Fruit fly (Drosophila melanogaster) whole organism, embryonic: ENCODE data around the gene Wwox.

Experiments
- ATbp ChIP-seq: fragments of 200-800 bp; sonication (Bioruptor generic); optimal IDR thresholded peaks from 2 replicates; lab custom pipeline; 2017; ENCODE audit warnings: missing biosample characterization, mild to moderate bottlenecking, missing genetic modification characterization, missing genetic modification reagents
- BtbVII ChIP-seq: fragments of 200-800 bp; sonication (Bioruptor generic); optimal IDR thresholded peaks from 3 replicates; lab custom pipeline; 2017; ENCODE audit warnings: missing biosample characterization, mild to moderate bottlenecking, missing genetic modification characterization
- C15 ChIP-seq: fragments of 200-800 bp; sonication (Bioruptor generic); IDR thresholded peaks from 3 replicates; pipeline ENCODE4 v1.3.6; 2022; ENCODE audit warnings: missing biosample characterization, missing genetic modification characterization
- CG10543 ChIP-seq: fragments of 200-800 bp; sonication (Bioruptor generic); optimal IDR thresholded peaks from 3 replicates; lab custom pipeline; 2017; ENCODE audit warnings: missing biosample characterization, mild to moderate bottlenecking, missing genetic modification characterization, moderate library complexity
- CG10959 ChIP-seq: fragments of 200-800 bp; sonication (Bioruptor generic); IDR thresholded peaks from 2 replicates; pipeline ENCODE4 v1.3.6; 2022; ENCODE audit warnings: missing biosample characterization, missing genetic modification characterization
- CG12071 ChIP-seq: fragments of 200-800 bp; sonication (Bioruptor generic); optimal IDR thresholded peaks from 3 replicates; lab custom pipeline; 2018; ENCODE audit warnings: missing biosample characterization, mild to moderate bottlenecking, missing genetic modification characterization
- CG1603 ChIP-seq: fragments of 200-800 bp; sonication (Bioruptor generic); optimal IDR thresholded peaks from 2 replicates; lab custom pipeline; 2019; ENCODE audit warnings: missing biosample characterization, mild to moderate bottlenecking, missing genetic modification characterization, moderate library complexity
- CG17568 ChIP-seq: fragments of 200-800 bp; sonication (Bioruptor generic); optimal IDR thresholded peaks from 2 replicates; lab custom pipeline; 2018; ENCODE audit warnings: missing biosample characterization, mild to moderate bottlenecking, missing genetic modification characterization, moderate library complexity
- CG2129 ChIP-seq: fragments of 200-800 bp; sonication (Bioruptor generic); IDR thresholded peaks from 2 replicates; pipeline ENCODE4 v1.3.6; 2022; ENCODE audit warnings: missing biosample characterization, missing genetic modification characterization; ENCODE audit not compliant: partially characterized antibody
- CG32772 ChIP-seq: fragments of 200-800 bp; sonication (Bioruptor generic); IDR thresholded peaks from 2 replicates; pipeline ENCODE4 v1.3.6; 2022; ENCODE audit warnings: missing biosample characterization, missing genetic modification characterization
- CG3995 ChIP-seq: fragments of 200-800 bp; sonication (Bioruptor generic); optimal IDR thresholded peaks from 3 replicates; lab custom pipeline; 2016; ENCODE audit warnings: missing biosample characterization, missing genetic modification characterization
- CG4854 ChIP-seq: fragments of 200-800 bp; sonication (Bioruptor generic); optimal IDR thresholded peaks from 2 replicates; lab custom pipeline; 2016; ENCODE audit warnings: missing biosample characterization, missing genetic modification characterization, inconsistent platforms
- CG5953 ChIP-seq: fragments of 200-800 bp; sonication (Bioruptor generic); IDR thresholded peaks from 2 replicates; pipeline ENCODE4 v1.3.6; 2022; ENCODE audit warnings: missing biosample characterization, missing genetic modification characterization
- CG7786 ChIP-seq: fragments of 200-800 bp; sonication (Bioruptor generic); optimal IDR thresholded peaks from 2 replicates; lab custom pipeline; 2016; ENCODE audit warnings: missing biosample characterization, missing genetic modification characterization
- CG7963 ChIP-seq: fragments of 200-800 bp; sonication (Bioruptor generic); IDR thresholded peaks from 3 replicates; pipeline ENCODE4 v1.3.6; 2022; ENCODE audit warnings: missing biosample characterization, missing genetic modification characterization; ENCODE audit not compliant: partially characterized antibody
- CG9609 ChIP-seq: fragments of 200-800 bp; sonication (Bioruptor generic); optimal IDR thresholded peaks from 3 replicates; lab custom pipeline; 2016; ENCODE audit warnings: missing biosample characterization, missing genetic modification characterization
- CG9932 ChIP-seq: fragments of 200-800 bp; sonication (Bioruptor generic); IDR thresholded peaks from 2 replicates; pipeline ENCODE4 v1.3.6; 2022; ENCODE audit warnings: missing biosample characterization, missing genetic modification characterization
- CTCF ChIP-seq: fragments of 200-800 bp; sonication (Bioruptor generic); optimal IDR thresholded peaks from 2 replicates; lab custom pipeline; 2017; ENCODE audit warnings: missing biosample characterization, mild to moderate bottlenecking, missing genetic modification characterization, moderate library complexity
- CrebB ChIP-seq: fragments of 200-800 bp; sonication (Bioruptor generic); optimal IDR thresholded peaks from 3 replicates; lab custom pipeline; 2018; ENCODE audit warnings: missing biosample characterization, mild to moderate bottlenecking, missing genetic modification characterization
- D19B ChIP-seq: fragments of 200-800 bp; sonication (Bioruptor generic); optimal IDR thresholded peaks from 2 replicates; lab custom pipeline; 2017; ENCODE audit warnings: missing biosample characterization, mild to moderate bottlenecking, missing genetic modification characterization
- Dad ChIP-seq: fragments of 200-800 bp; sonication (Bioruptor generic); optimal IDR thresholded peaks from 3 replicates; lab custom pipeline; 2016; ENCODE audit warnings: missing biosample characterization, missing genetic modification characterization
- Dp ChIP-seq: fragments of 200-800 bp; sonication (Bioruptor generic); optimal IDR thresholded peaks from 2 replicates; lab custom pipeline; 2018; ENCODE audit warnings: missing biosample characterization, mild to moderate bottlenecking, missing genetic modification characterization, moderate library complexity
- ERR ChIP-seq: fragments of 200-800 bp; sonication (Bioruptor generic); optimal IDR thresholded peaks from 2 replicates; lab custom pipeline; 2016; ENCODE audit warnings: missing biosample characterization, missing genetic modification characterization
- HLHmδ ChIP-seq: fragments of 200-800 bp; sonication (Bioruptor generic); optimal IDR thresholded peaks from 2 replicates; lab custom pipeline; 2018; ENCODE audit warnings: missing biosample characterization, mild to moderate bottlenecking, missing genetic modification characterization, moderate library complexity
- Jarid2 ChIP-seq: fragments of 200-800 bp; sonication (Bioruptor generic); optimal IDR thresholded peaks from 3 replicates; lab custom pipeline; 2017; ENCODE audit warnings: mild to moderate bottlenecking, missing biosample characterization, missing genetic modification reagents, missing genetic modification characterization
- Max ChIP-seq: fragments of 200-800 bp; sonication (Bioruptor generic); optimal IDR thresholded peaks from 2 replicates; lab custom pipeline; 2016; ENCODE audit warnings: missing biosample characterization, mild to moderate bottlenecking, missing genetic modification characterization
- NC2α ChIP-seq: fragments of 200-800 bp; sonication (Bioruptor generic); optimal IDR thresholded peaks from 2 replicates; lab custom pipeline; 2016; ENCODE audit warnings: missing biosample characterization, missing genetic modification characterization
- NC2β ChIP-seq: fragments of 200-800 bp; sonication (Bioruptor generic); optimal IDR thresholded peaks from 2 replicates; lab custom pipeline; 2016; ENCODE audit warnings: missing biosample characterization, missing genetic modification characterization
- Oli ChIP-seq: fragments of 200-800 bp; sonication (Bioruptor generic); optimal IDR thresholded peaks from 2 replicates; lab custom pipeline; 2018; ENCODE audit warnings: missing biosample characterization, mild to moderate bottlenecking, missing genetic modification characterization, moderate library complexity
- Optix ChIP-seq: fragments of 200-800 bp; sonication (Bioruptor generic); IDR thresholded peaks from 3 replicates; pipeline ENCODE4 v1.3.6; 2022; ENCODE audit warnings: missing biosample characterization, missing genetic modification characterization
- Scr ChIP-seq: fragments of 200-800 bp; sonication (Bioruptor generic); IDR thresholded peaks from 2 replicates; pipeline ENCODE4 v1.3.6; 2022; ENCODE audit warnings: missing biosample characterization, missing genetic modification characterization; ENCODE audit not compliant: partially characterized antibody
- Sox100B ChIP-seq: fragments of 200-800 bp; sonication (Bioruptor generic); optimal IDR thresholded peaks from 3 replicates; lab custom pipeline; 2018; ENCODE audit warnings: missing biosample characterization, mild to moderate bottlenecking, missing genetic modification characterization
- amos ChIP-seq: fragments of 200-800 bp; sonication (Bioruptor generic); IDR thresholded peaks from 2 replicates; pipeline ENCODE4 v1.3.6; 2022; ENCODE audit warnings: missing biosample characterization, missing genetic modification characterization; ENCODE audit not compliant: partially characterized antibody
- ase ChIP-seq: fragments of 200-800 bp; sonication (Bioruptor generic); IDR thresholded peaks from 3 replicates; pipeline ENCODE4 v1.3.6; 2022; ENCODE audit warnings: missing biosample characterization, missing genetic modification characterization
- ash1 ChIP-seq: fragments of 200-800 bp; sonication (Bioruptor generic); optimal IDR thresholded peaks from 2 replicates; lab custom pipeline; 2018; ENCODE audit warnings: missing biosample characterization, mild to moderate bottlenecking, missing genetic modification characterization
- bab2 ChIP-seq: fragments of 200-800 bp; sonication (Bioruptor generic); optimal IDR thresholded peaks from 2 replicates; lab custom pipeline; 2016; ENCODE audit warnings: missing biosample characterization, missing genetic modification characterization
- caup ChIP-seq: fragments of 200-800 bp; sonication (Bioruptor generic); optimal IDR thresholded peaks from 3 replicates; lab custom pipeline; 2017; ENCODE audit warnings: missing biosample characterization, mild to moderate bottlenecking, missing genetic modification characterization, moderate library complexity; ENCODE audit not compliant: severe bottlenecking
- chinmo ChIP-seq: fragments of 200-800 bp; sonication (Bioruptor generic); IDR thresholded peaks from 4 replicates; pipeline ENCODE4 v1.3.6; 2022; ENCODE audit warnings: missing biosample characterization, missing genetic modification characterization; ENCODE audit not compliant: partially characterized antibody
- dm ChIP-seq: fragments of 200-800 bp; sonication (Bioruptor generic); optimal IDR thresholded peaks from 3 replicates; lab custom pipeline; 2016; ENCODE audit warnings: missing biosample characterization, missing genetic modification characterization
- grn ChIP-seq: fragments of 200-800 bp; sonication (Bioruptor generic); optimal IDR thresholded peaks from 3 replicates; lab custom pipeline; 2017; ENCODE audit warnings: missing biosample characterization, missing genetic modification characterization
- gsb-n ChIP-seq: fragments of 200-800 bp; sonication (Bioruptor generic); optimal IDR thresholded peaks from 3 replicates; lab custom pipeline; 2018; ENCODE audit warnings: missing biosample characterization, mild to moderate bottlenecking, missing genetic modification characterization
- her ChIP-seq: fragments of 200-800 bp; sonication (Bioruptor generic); optimal IDR thresholded peaks from 2 replicates; lab custom pipeline; 2016; ENCODE audit warnings: missing biosample characterization, missing genetic modification characterization
- klu ChIP-seq: fragments of 200-800 bp; sonication (Bioruptor generic); IDR thresholded peaks from 2 replicates; pipeline ENCODE4 v1.3.6; 2022; ENCODE audit warnings: missing biosample characterization, missing genetic modification characterization
- lbe ChIP-seq: fragments of 200-800 bp; sonication (Bioruptor generic); optimal IDR thresholded peaks from 2 replicates; lab custom pipeline; 2016; ENCODE audit warnings: missing biosample characterization, mild to moderate bottlenecking, missing genetic modification characterization
- lov ChIP-seq, 2 experiments: fragments of 200-800 bp in 1 of 2; fragments of >200 bp in 1 of 2; sonication (Bioruptor generic) in 1 of 2; IDR thresholded peaks in 1 of 2; optimal IDR thresholded peaks in 1 of 2; 2 replicates in 1 of 2; 3 replicates in 1 of 2; pipeline versions ENCODE4 v1.3.6 to Lab custom; 2017 to 2022; ENCODE audit warnings: missing biosample characterization in 1 of 2, missing genetic modification characterization in 1 of 2
- pros ChIP-seq: fragments of 200-800 bp; sonication (Bioruptor generic); optimal IDR thresholded peaks from 3 replicates; lab custom pipeline; 2019; ENCODE audit warnings: missing biosample characterization, mild to moderate bottlenecking, missing genetic modification characterization, moderate library complexity
- seq ChIP-seq: fragments of 200-800 bp; sonication (Bioruptor generic); IDR thresholded peaks from 2 replicates; pipeline ENCODE4 v1.3.6; 2022; ENCODE audit warnings: missing biosample characterization, missing genetic modification characterization
- so ChIP-seq: fragments of 200-800 bp; sonication (Bioruptor generic); IDR thresholded peaks from 3 replicates; pipeline ENCODE4 v1.3.6; 2022; ENCODE audit warnings: missing biosample characterization, missing genetic modification characterization
- tin ChIP-seq: fragments of 200-800 bp; sonication (Bioruptor generic); optimal IDR thresholded peaks from 3 replicates; lab custom pipeline; 2016; ENCODE audit warnings: missing biosample characterization, missing genetic modification characterization
- wek ChIP-seq: fragments of 200-800 bp; sonication (Bioruptor generic); optimal IDR thresholded peaks from 3 replicates; lab custom pipeline; 2018; ENCODE audit warnings: missing biosample characterization, mild to moderate bottlenecking, missing genetic modification characterization, moderate library complexity

The Wwox gene

dm6 chr2L:7964611-7965010 is 39.5 kb downstream of the Wwox start (continued):
- TF ChIP-seq Optix = peak; percentile 56; the same call in 2 of the 3 replicates
- peak; percentile 40 for TF ChIP-seq gsb-n
- TF ChIP-seq CG4854 (GFP tag; lab: Kevin White, UChicago) = peak; percentile 54
- peak; percentile 83 for TF ChIP-seq ase (GFP tag; lab: Robert Waterston, UW)
- TF ChIP-seq CG32772 (GFP tag; lab: Robert Waterston, UW) = peak; percentile 77
- peak; percentile 63 for TF ChIP-seq bab2
- TF ChIP-seq CG10959 = peak; percentile 69
- peak; percentile 41 for TF ChIP-seq CG7786 (GFP tag; lab: Kevin White, UChicago)
- TF ChIP-seq CG5953 (GFP tag; lab: Robert Waterston, UW) = peak; percentile 70; the same call in 1 of the 2 replicates
- TF ChIP-seq ATbp (GFP tag; lab: Kevin White, UChicago) = peak; percentile 80
- TF ChIP-seq NC2β (GFP tag; lab: Kevin White, UChicago) = peak; percentile 65
- TF ChIP-seq NC2α = peak; percentile 52
- no peak for TF ChIP-seq chinmo (GFP tag; lab: Robert Waterston, UW)
- peak; percentile 31 for TF ChIP-seq Max (GFP tag; lab: Kevin White, UChicago)
- TF ChIP-seq HLHmδ (GFP tag; lab: Kevin White, UChicago) = no peak
- no peak for TF ChIP-seq lbe (GFP tag; lab: Kevin White, UChicago)
- TF ChIP-seq Jarid2 (GFP tag; lab: Kevin White, UChicago) = peak; percentile 20
- TF ChIP-seq dm = peak; percentile 37
- TF ChIP-seq CG3995 (GFP tag; lab: Kevin White, UChicago) = no peak
- peak; percentile 43 for TF ChIP-seq BtbVII (GFP tag; lab: Kevin White, UChicago)
- no peak for TF ChIP-seq her (GFP tag; lab: Kevin White, UChicago)
- TF ChIP-seq Dad (GFP tag; lab: Kevin White, UChicago) = peak; percentile 35
- peak; percentile 10 for TF ChIP-seq wek (GFP tag; lab: Kevin White, UChicago)
- TF ChIP-seq D19B (GFP tag; lab: Kevin White, UChicago) = no peak
- TF ChIP-seq CG2129 = no peak
- TF ChIP-seq CG1603 (tag; lab: Kevin White, UChicago) = peak; percentile 90
- TF ChIP-seq CrebB (tag; lab: Kevin White, UChicago) = no peak
- TF ChIP-seq CG9609 (GFP tag; lab: Kevin White, UChicago) = peak; percentile 51
- TF ChIP-seq C15 (GFP tag; lab: Robert Waterston, UW) = 0 out of 3 replicates have a peak, but pooled peaks have one; percentile 32
- peak; percentile 63 for TF ChIP-seq Sox100B (GFP tag; lab: Kevin White, UChicago)
- TF ChIP-seq pros (GFP tag; lab: Kevin White, UChicago) = no peak
- TF ChIP-seq tin (GFP tag; lab: Kevin White, UChicago) = peak; percentile 63
- TF ChIP-seq Oli (tag; lab: Kevin White, UChicago) = peak; percentile 86
- no peak for TF ChIP-seq CTCF
- TF ChIP-seq so (GFP tag; lab: Robert Waterston, UW) = peak; percentile 72; the same call in 2 of the 3 replicates
- no peak for TF ChIP-seq Dp (GFP tag; lab: Kevin White, UChicago)
- peak; percentile 53 for TF ChIP-seq CG17568 (GFP tag; lab: Kevin White, UChicago)
- no peak for TF ChIP-seq grn (GFP tag; lab: Kevin White, UChicago)
- no peak for TF ChIP-seq Scr
- peak; percentile 48 for TF ChIP-seq caup (GFP tag; lab: Kevin White, UChicago)
- TF ChIP-seq CG10543 (GFP tag; lab: Kevin White, UChicago) = no peak
- TF ChIP-seq ERR (GFP tag; lab: Kevin White, UChicago) = no peak
- peak; percentile 81 for TF ChIP-seq seq (GFP tag; lab: Robert Waterston, UW)
- peak; percentile 30 for TF ChIP-seq CG12071 (GFP tag; lab: Kevin White, UChicago)
- no peak for TF ChIP-seq klu (GFP tag; lab: Robert Waterston, UW)
- TF ChIP-seq amos (GFP tag; lab: Robert Waterston, UW) = no peak
- peak; percentile 30; the same call in 1 of the 2 replicates for TF ChIP-seq CG9932 (GFP tag; lab: Robert Waterston, UW)
- TF ChIP-seq ash1 (GFP tag; lab: Kevin White, UChicago) = no peak
- TF ChIP-seq lov (optimal IDR thresholded peaks at IDR 0.05; lab: Kevin White, UChicago) = no peak
- peak; percentile 53; the same call in 1 of the 3 replicates for TF ChIP-seq lov (GFP tag; IDR thresholded peaks at IDR 0.05; lab: Robert Waterston, UW)
- TF ChIP-seq CG7963 = no peak
